Worm (Caenorhabditis elegans) whole organism, young adult: Measurements from ENCODE around the gene C53D6.7.

Experiments used
- B0035.1 ChIP-seq: sonication (generic microtip); optimal IDR thresholded peaks from 2 replicates; lab custom pipeline; 2016; ENCODE audit warnings: missing genetic modification characterization, mild to moderate bottlenecking, missing compliant biosample characterization, missing genotype, missing genetic modification reagents
- B0261.1 ChIP-seq: sonication (generic microtip); optimal IDR thresholded peaks from 2 replicates; lab custom pipeline; 2016; ENCODE audit warnings: mild to moderate bottlenecking, missing genetic modification characterization, moderate library complexity, missing compliant biosample characterization
- D2030.7 ChIP-seq: fragments of 200-800 bp; sonication (Bioruptor generic); IDR thresholded peaks from 2 replicates; pipeline ENCODE4 v1.3.6; 2022; ENCODE audit warnings: missing genetic modification reagents, missing genetic modification characterization, missing compliant biosample characterization
- F33H1.4 ChIP-seq: fragments of 200-800 bp; sonication (Bioruptor generic); IDR thresholded peaks from 2 replicates; pipeline ENCODE4 v1.3.6; 2022; ENCODE audit warnings: missing genetic modification reagents, missing genetic modification characterization, missing compliant biosample characterization
- F37B4.10 ChIP-seq: fragments of 200-800 bp; sonication (Bioruptor generic); IDR thresholded peaks from 2 replicates; pipeline ENCODE4 v1.3.6; 2022; ENCODE audit warnings: missing genetic modification characterization, missing compliant biosample characterization
- F49E8.2 ChIP-seq: sonication (generic microtip); optimal IDR thresholded peaks from 3 replicates; lab custom pipeline; 2017; ENCODE audit warnings: missing genetic modification characterization, mild to moderate bottlenecking, missing compliant biosample characterization, antibody characterized with exemption, moderate library complexity; ENCODE audit not compliant: insufficient read depth
- F55B11.4 ChIP-seq: sonication (generic microtip); optimal IDR thresholded peaks from 2 replicates; lab custom pipeline; 2016; ENCODE audit warnings: missing compliant biosample characterization, missing genetic modification characterization, borderline replicate concordance; ENCODE audit not compliant: insufficient read depth
- athp-1 ChIP-seq: sonication (generic microtip); optimal IDR thresholded peaks from 2 replicates; lab custom pipeline; 2017; ENCODE audit warnings: mild to moderate bottlenecking, missing genetic modification characterization, missing compliant biosample characterization
- attf-6 ChIP-seq: fragments of 200-800 bp; sonication (Bioruptor generic); IDR thresholded peaks from 2 replicates; pipeline ENCODE4 v1.3.6; 2022; ENCODE audit warnings: missing genetic modification reagents, missing genetic modification characterization, missing compliant biosample characterization
- bed-2 ChIP-seq: fragments of 200-800 bp; sonication (Bioruptor generic); IDR thresholded peaks from 2 replicates; pipeline ENCODE4 v1.3.6; 2022; ENCODE audit warnings: missing genetic modification reagents, missing genetic modification characterization, missing compliant biosample characterization
- ceh-40 ChIP-seq: fragments of 200-800 bp; sonication (Bioruptor generic); IDR thresholded peaks from 2 replicates; pipeline ENCODE4 v1.3.6; 2022; ENCODE audit warnings: missing genetic modification characterization, missing compliant biosample characterization
- ceh-58 ChIP-seq: fragments of 200-800 bp; sonication (Bioruptor generic); IDR thresholded peaks from 2 replicates; pipeline ENCODE4 v1.3.6; 2022; ENCODE audit warnings: missing genetic modification characterization, missing compliant biosample characterization
- die-1 ChIP-seq: sonication (generic microtip); optimal IDR thresholded peaks from 2 replicates; lab custom pipeline; 2016; ENCODE audit warnings: missing genotype, mild to moderate bottlenecking, missing genetic modification characterization, missing compliant biosample characterization
- egl-18 ChIP-seq: fragments of 200-800 bp; sonication (Bioruptor generic); IDR thresholded peaks from 2 replicates; pipeline ENCODE4 v1.3.6; 2022; ENCODE audit warnings: missing genetic modification reagents, missing genetic modification characterization, missing compliant biosample characterization
- egl-44 ChIP-seq: fragments of 200-800 bp; sonication (Bioruptor generic); IDR thresholded peaks from 2 replicates; pipeline ENCODE4 v1.3.6; 2022; ENCODE audit warnings: missing genetic modification reagents, missing genetic modification characterization, missing compliant biosample characterization
- ets-4 ChIP-seq: fragments of 200-800 bp; sonication (Bioruptor generic); optimal IDR thresholded peaks from 2 replicates; lab custom pipeline; 2018; ENCODE audit warnings: mild to moderate bottlenecking, missing genetic modification characterization, missing compliant biosample characterization
- fkh-3 ChIP-seq: sonication (generic microtip); optimal IDR thresholded peaks from 2 replicates; lab custom pipeline; 2016; ENCODE audit warnings: mild to moderate bottlenecking, missing genetic modification characterization, missing compliant biosample characterization
- him-1 ChIP-seq: sonication (generic microtip); optimal IDR thresholded peaks from 2 replicates; lab custom pipeline; 2016; ENCODE audit warnings: missing genotype, missing genetic modification reagents, missing genetic modification characterization, missing compliant biosample characterization
- hmg-1.2 ChIP-seq: fragments of 200-800 bp; sonication (Bioruptor generic); IDR thresholded peaks from 2 replicates; pipeline ENCODE4 v1.3.6; 2022; ENCODE audit warnings: missing genetic modification reagents, missing genetic modification characterization, missing compliant biosample characterization
- lag-1 ChIP-seq: fragments of 200-800 bp; sonication (Bioruptor generic); IDR thresholded peaks from 2 replicates; pipeline ENCODE4 v1.3.6; 2022; ENCODE audit warnings: missing genetic modification reagents, missing genetic modification characterization, missing compliant biosample characterization
- let-607 ChIP-seq, 2 experiments: fragments of 200-800 bp in 1 of 2; sonication (Bioruptor generic) in 1 of 2; sonication (generic microtip) in 1 of 2; optimal IDR thresholded peaks; 2 replicates each; lab custom pipeline; 2016 to 2018; ENCODE audit warnings: mild to moderate bottlenecking in 2 of 2, missing compliant biosample characterization in 2 of 2, missing genetic modification characterization in 2 of 2, moderate library complexity in 2 of 2, missing genotype in 1 of 2
- lin-26 ChIP-seq: fragments of 200-800 bp; sonication (Bioruptor generic); IDR thresholded peaks from 2 replicates; pipeline ENCODE4 v1.3.6; 2022; ENCODE audit warnings: missing genetic modification reagents, missing genetic modification characterization, missing compliant biosample characterization
- lin-35 ChIP-seq, 3 experiments: fragments of 150-350 bp in 2 of 3; sonication (generic microtip) in 1 of 3; optimal IDR thresholded peaks; 2 replicates each; lab custom pipeline; 2014 to 2018; ENCODE audit warnings: missing biosample characterization in 3 of 3, missing genetic modification characterization in 3 of 3, missing genetic modification reagents in 3 of 3
- lsl-1 ChIP-seq: fragments of 200-800 bp; sonication (Bioruptor generic); optimal IDR thresholded peaks from 2 replicates; lab custom pipeline; 2018; ENCODE audit warnings: mild to moderate bottlenecking, missing genetic modification characterization, moderate library complexity, missing compliant biosample characterization
- madf-3 ChIP-seq: fragments of 200-800 bp; sonication (Bioruptor generic); IDR thresholded peaks from 2 replicates; pipeline ENCODE4 v1.3.6; 2022; ENCODE audit warnings: missing genetic modification reagents, missing genetic modification characterization, missing compliant biosample characterization
- madf-8 ChIP-seq: fragments of 200-800 bp; sonication (Bioruptor generic); conservative IDR thresholded peaks from 2 replicates; pipeline ENCODE4 v1.3.6; 2022; ENCODE audit warnings: missing genetic modification reagents, missing genetic modification characterization, missing compliant biosample characterization
- mel-28 ChIP-seq: sonication (generic microtip); optimal IDR thresholded peaks from 2 replicates; lab custom pipeline; 2016; ENCODE audit warnings: borderline replicate concordance, mild to moderate bottlenecking, missing genetic modification characterization, missing compliant biosample characterization
- nhr-27 ChIP-seq: fragments of 200-800 bp; sonication (Bioruptor generic); optimal IDR thresholded peaks from 2 replicates; lab custom pipeline; 2018; ENCODE audit warnings: mild to moderate bottlenecking, missing genetic modification characterization, moderate library complexity, missing compliant biosample characterization
- pbrm-1 ChIP-seq: fragments of 200-800 bp; sonication (Bioruptor generic); IDR thresholded peaks from 2 replicates; pipeline ENCODE4 v1.3.6; 2022; ENCODE audit warnings: missing genetic modification reagents, missing genetic modification characterization, missing compliant biosample characterization
- pha-4 ChIP-seq: fragments of 150-350 bp; sonication (generic microtip); optimal IDR thresholded peaks from 2 replicates; lab custom pipeline; 2014; ENCODE audit warnings: missing biosample characterization, missing genetic modification reagents, missing genetic modification characterization
- rpc-1 ChIP-seq, 2 experiments: fragments of 150-350 bp in 1 of 2; sonication (generic microtip) in 1 of 2; optimal IDR thresholded peaks; 2 replicates each; lab custom pipeline; 2014 to 2018; ENCODE audit warnings: missing biosample characterization in 1 of 2, missing genetic modification characterization in 1 of 2, missing genetic modification reagents in 1 of 2, missing genotype in 1 of 2
- snpc-1.1 ChIP-seq: sonication (generic microtip); optimal IDR thresholded peaks from 2 replicates; lab custom pipeline; 2017; ENCODE audit warnings: missing genetic modification characterization, mild to moderate bottlenecking, missing compliant biosample characterization, antibody characterized with exemption, moderate library complexity, missing genotype, missing genetic modification reagents; ENCODE audit not compliant: insufficient read depth
- snpc-1.3 ChIP-seq: sonication (generic microtip); optimal IDR thresholded peaks from 2 replicates; lab custom pipeline; 2017; ENCODE audit warnings: missing genetic modification characterization, mild to moderate bottlenecking, missing compliant biosample characterization, antibody characterized with exemption, moderate library complexity, missing genotype, missing genetic modification reagents; ENCODE audit not compliant: insufficient read depth
- snpc-3.4 ChIP-seq: sonication (generic microtip); optimal IDR thresholded peaks from 2 replicates; lab custom pipeline; 2017; ENCODE audit warnings: missing genetic modification characterization, mild to moderate bottlenecking, missing compliant biosample characterization, antibody characterized with exemption, moderate library complexity, missing genotype, missing genetic modification reagents
- snpc-4 ChIP-seq, 5 experiments: fragments of 150-350 bp in 1 of 5; sonication (generic microtip) in 4 of 5; optimal IDR thresholded peaks; 2 replicates each; lab custom pipeline; 2014 to 2018; ENCODE audit warnings: missing genetic modification characterization in 5 of 5, missing biosample characterization in 3 of 5, antibody characterized with exemption in 2 of 5, mild to moderate bottlenecking in 2 of 5, missing compliant biosample characterization in 2 of 5, missing genotype in 2 of 5, moderate library complexity in 2 of 5, missing genetic modification reagents in 1 of 5
- tbp1 ChIP-seq: fragments of 200-800 bp; sonication (Bioruptor generic); optimal IDR thresholded peaks from 2 replicates; lab custom pipeline; 2018; ENCODE audit warnings: mild to moderate bottlenecking, missing genetic modification characterization, missing compliant biosample characterization
- unc-130 ChIP-seq: sonication (generic microtip); optimal IDR thresholded peaks from 2 replicates; lab custom pipeline; 2016; ENCODE audit warnings: missing genetic modification reagents, missing genetic modification characterization, missing compliant biosample characterization
- unc-62 ChIP-seq: fragments of 150-350 bp; optimal IDR thresholded peaks from 2 replicates; lab custom pipeline; 2014; ENCODE audit warnings: missing biosample characterization, missing genetic modification reagents, missing genetic modification characterization
- zfh-2 ChIP-seq: fragments of 200-800 bp; sonication (Bioruptor generic); conservative IDR thresholded peaks from 2 replicates; pipeline ENCODE4 v1.3.6; 2022; ENCODE audit warnings: missing genetic modification reagents, missing genetic modification characterization, missing compliant biosample characterization
- ztf-18 ChIP-seq: sonication (generic microtip); optimal IDR thresholded peaks from 2 replicates; lab custom pipeline; 2016; ENCODE audit warnings: missing genotype, mild to moderate bottlenecking, missing genetic modification characterization, missing compliant biosample characterization
- ztf-26 ChIP-seq: sonication (generic microtip); optimal IDR thresholded peaks from 2 replicates; lab custom pipeline; 2017; ENCODE audit warnings: missing genetic modification characterization, missing compliant biosample characterization
- ztf-28 ChIP-seq: fragments of 200-800 bp; sonication (Bioruptor generic); IDR thresholded peaks from 2 replicates; pipeline ENCODE4 v1.3.6; 2022; ENCODE audit warnings: missing genetic modification reagents, missing genetic modification characterization, missing compliant biosample characterization

Gene C53D6.7

DNA sequence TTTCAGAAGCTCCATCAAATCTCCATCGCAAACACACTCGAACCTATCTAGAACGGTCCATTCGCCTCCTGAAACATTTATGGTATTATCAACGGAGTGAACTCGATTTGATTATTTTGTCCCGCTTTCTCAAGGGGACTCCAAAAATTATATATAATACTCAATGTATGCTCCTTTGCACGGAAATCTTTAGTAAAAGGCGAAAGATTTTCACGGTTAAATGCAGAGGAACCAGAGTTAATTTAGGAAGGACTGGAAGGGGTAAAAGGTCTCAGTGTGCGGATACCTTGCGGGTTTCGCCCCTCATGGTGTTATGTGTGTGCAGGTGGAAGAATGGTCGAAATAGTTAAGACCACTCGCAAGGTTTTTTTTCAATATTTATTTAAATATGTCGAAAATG is 35.8 kb downstream of the C53D6.7 start:
- TF ChIP-seq lin-26 (peak; percentile 56; the same call in 1 of the 2 replicates), snpc-3.4 (tag; lab: Kevin White, UChicago) (peak; percentile 81), B0035.1 (no peak), F49E8.2 (tag; lab: Kevin White, UChicago) (peak; percentile 26), snpc-4 (GFP tag; optimal IDR thresholded peaks at IDR 0.05; lab: Kevin White, UChicago) (peak; percentile 92), snpc-4 (tag; optimal IDR thresholded peaks at IDR 0.05; lab: Kevin White, UChicago) (peak; percentile 84 to 95 (median 94)), hmg-1.2 (peak; percentile 89), snpc-1.3 (tag; lab: Kevin White, UChicago) (peak; percentile 73), pbrm-1 (GFP tag; lab: Robert Waterston, UW) (peak; percentile 57; the same call in 1 of the 2 replicates), tbp1 (GFP tag; lab: Kevin White, UChicago) (peak; percentile 74), snpc-1.1 (tag; lab: Kevin White, UChicago) (peak; percentile 93), lsl-1 (GFP tag; lab: Kevin White, UChicago) (peak; percentile 20), D2030.7 (GFP tag; lab: Robert Waterston, UW) (peak; percentile 69; the same call in 1 of the 2 replicates), ztf-26 (tag; lab: Kevin White, UChicago) (no peak), attf-6 (peak; percentile 90), die-1 (no peak), him-1 (tag; lab: Kevin White, UChicago) (peak; percentile 69)

DNA sequence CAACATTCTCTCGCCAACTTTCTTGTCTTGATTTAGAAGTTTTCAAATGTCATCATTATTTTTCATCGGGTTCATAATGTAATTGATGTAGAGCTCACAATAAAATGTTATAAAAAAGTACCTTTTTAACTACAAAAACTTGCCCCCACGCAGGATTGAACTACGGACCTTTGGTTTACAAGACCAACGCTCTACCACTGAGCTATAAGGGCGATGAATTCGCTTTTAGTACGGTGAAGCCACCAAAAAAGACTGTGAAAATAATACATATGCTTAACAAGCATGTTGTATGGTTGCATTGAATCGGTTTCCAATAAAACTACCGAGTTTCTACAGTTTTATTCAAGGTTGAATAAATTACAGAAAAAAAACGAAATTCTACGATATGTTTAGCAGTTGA is 36.3 kb downstream of the C53D6.7 start:
- no peak for TF ChIP-seq unc-130 (GFP tag; lab: Kevin White, UChicago)
- TF ChIP-seq nhr-27 (tag; lab: Kevin White, UChicago) = no peak
- no peak for TF ChIP-seq ceh-40 (GFP tag; lab: Robert Waterston, UW)
- TF ChIP-seq unc-62 = no peak
- no peak for TF ChIP-seq ceh-58 (GFP tag; lab: Robert Waterston, UW)
- no peak for TF ChIP-seq lag-1 (GFP tag; lab: Robert Waterston, UW)
- TF ChIP-seq B0261.1 (tag; lab: Kevin White, UChicago) = peak; percentile 45
- no peak for TF ChIP-seq let-607 (tag; optimal IDR thresholded peaks at IDR 0.05; lab: Kevin White, UChicago)
- TF ChIP-seq athp-1 (tag; lab: Kevin White, UChicago) = no peak
- no peak for TF ChIP-seq madf-3 (GFP tag; lab: Robert Waterston, UW)
- TF ChIP-seq hmg-1.2 = 0 out of 2 replicates have a peak, but pooled peaks have one; percentile 7
- TF ChIP-seq ets-4 = no peak
- no peak for TF ChIP-seq lin-35 (GFP tag; optimal IDR thresholded peaks at IDR 0.05; lab: Kevin White, UChicago)
- no peak for TF ChIP-seq zfh-2 (GFP tag; lab: Robert Waterston, UW)
- TF ChIP-seq snpc-3.4 (tag; lab: Kevin White, UChicago) = peak; percentile 35
- no peak for TF ChIP-seq fkh-3 (tag; lab: Kevin White, UChicago)
- no peak for TF ChIP-seq ztf-18 (tag; lab: Kevin White, UChicago)
- TF ChIP-seq mel-28 (tag; lab: Kevin White, UChicago) = no peak
- no peak for TF ChIP-seq pha-4
- 0 out of 2 replicates have a peak, but pooled peaks have one; percentile 25 for TF ChIP-seq lin-26
- no peak for TF ChIP-seq B0035.1
- TF ChIP-seq rpc-1 (optimal IDR thresholded peaks at IDR 0.05; lab: Kevin White, UChicago) = peak; percentile 41
- TF ChIP-seq rpc-1 (tag; optimal IDR thresholded peaks at IDR 0.05; lab: Kevin White, UChicago) = peak; percentile 70
- TF ChIP-seq bed-2 (GFP tag; lab: Robert Waterston, UW) = no peak
- TF ChIP-seq F37B4.10 (GFP tag; lab: Robert Waterston, UW) = no peak
- TF ChIP-seq F33H1.4 = no peak
- no peak for TF ChIP-seq ztf-28 (GFP tag; lab: Robert Waterston, UW)
- TF ChIP-seq F55B11.4 = no peak
- peak; percentile 80 for TF ChIP-seq tbp1 (GFP tag; lab: Kevin White, UChicago)
- no peak for TF ChIP-seq egl-44 (GFP tag; lab: Robert Waterston, UW)
- TF ChIP-seq madf-8 = no peak
- no peak for TF ChIP-seq egl-18 (GFP tag; lab: Robert Waterston, UW)
- TF ChIP-seq, all 124 proteins: peak for 6
